Fruit fly (Drosophila melanogaster): ENCODE data around the gene CG7164.
A peak's percentile ranks its signal among the peaks of the same experiment; 100 is the strongest.

The CG7164 gene

dm6 chr2L:7828231-7828630 is 47.0 kb downstream of the CG7164 start (continued):
- TF ChIP-seq Ets21C (GFP tag; optimal IDR thresholded peaks at IDR 0.05) = no peak
- TF ChIP-seq ss (GFP tag; optimal IDR thresholded peaks at IDR 0.05) = peak; percentile 39 to 59
- peak; percentile 30 for TF ChIP-seq CG9139 (GFP tag; optimal IDR thresholded peaks at IDR 0.05)
- TF ChIP-seq CG8632 (GFP tag; optimal IDR thresholded peaks at IDR 0.05) = no peak
- TF ChIP-seq Eip78C (GFP tag) = peak; percentile 77
- peak; percentile 31 for TF ChIP-seq Lpt (GFP tag; optimal IDR thresholded peaks at IDR 0.05)
- no peak for TF ChIP-seq fd85E (GFP tag; optimal IDR thresholded peaks at IDR 0.05)
- TF ChIP-seq Sox15 (GFP tag; optimal IDR thresholded peaks at IDR 0.05) = no peak
- peak; percentile 76 for TF ChIP-seq CG6163 (GFP tag; IDR thresholded peaks at IDR 0.05)
- no peak for TF ChIP-seq dac (GFP tag; optimal IDR thresholded peaks at IDR 0.05)
- TF ChIP-seq topi (GFP tag; optimal IDR thresholded peaks at IDR 0.05) = peak; percentile 36
- no peak for TF ChIP-seq CG10631 (GFP tag; optimal IDR thresholded peaks at IDR 0.05)
- TF ChIP-seq Gug (GFP tag; IDR thresholded peaks at IDR 0.05) = peak; percentile 30; the same call in 1 of the 2 replicates
- TF ChIP-seq Eip93F (GFP tag; optimal IDR thresholded peaks at IDR 0.05) = no peak
- TF ChIP-seq dsx (GFP tag; optimal IDR thresholded peaks at IDR 0.05; ENCODE audit: poor library complexity, severe bottlenecking) = peak; percentile 25
- peak; percentile 88 for TF ChIP-seq fkh (GFP tag; optimal IDR thresholded peaks at IDR 0.05)
- peak; percentile 53; the same call in 1 of the 2 replicates for TF ChIP-seq CG15336 (GFP tag; IDR thresholded peaks at IDR 0.05)
- peak; percentile 25 for TF ChIP-seq CG16779 (tag; optimal IDR thresholded peaks at IDR 0.05)
- TF ChIP-seq Ets96B (tag; optimal IDR thresholded peaks at IDR 0.05) = peak; percentile 8
- peak; percentile 40 for TF ChIP-seq CG32006 (GFP tag; optimal IDR thresholded peaks at IDR 0.05)
- peak; percentile 28 for TF ChIP-seq Met (GFP tag; optimal IDR thresholded peaks at IDR 0.05)
- peak; percentile 29; the same call in 1 of the 3 replicates for TF ChIP-seq CG8119 (GFP tag; IDR thresholded peaks at IDR 0.05)
- TF ChIP-seq CG1621 (tag; optimal IDR thresholded peaks at IDR 0.05) = peak; percentile 8

DNA sequence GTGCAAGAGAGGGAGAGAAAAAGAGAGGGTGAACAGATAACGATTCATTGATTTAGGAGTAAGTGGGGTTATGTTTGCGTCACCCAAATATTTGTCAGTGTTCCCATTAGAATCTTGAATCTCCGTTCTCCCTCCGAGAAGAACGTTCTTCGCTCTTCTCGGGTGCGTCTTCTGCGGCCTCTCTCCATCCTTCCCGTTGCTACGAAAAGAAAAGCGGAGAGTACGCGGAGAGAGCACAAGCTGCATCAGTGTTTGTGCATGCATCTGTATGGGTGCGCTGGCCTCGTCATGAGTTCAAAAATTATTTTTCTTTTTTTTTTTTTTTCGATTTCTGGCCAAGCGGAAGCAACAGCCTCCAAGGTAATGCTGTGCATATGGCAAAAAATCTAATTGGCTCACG is 47.6 kb downstream of the CG7164 start:
- TF ChIP-seq svp (GFP tag) (peak; percentile 53), dsx (GFP tag; optimal IDR thresholded peaks at IDR 0.05; ENCODE audit: poor library complexity, severe bottlenecking) (no peak), Hr4 (GFP tag; optimal IDR thresholded peaks at IDR 0.05) (no peak), Hr39 (GFP tag; optimal IDR thresholded peaks at IDR 0.05) (no peak), eg (GFP tag; IDR thresholded peaks at IDR 0.05) (peak; percentile 16; the same call in 1 of the 3 replicates), fkh (GFP tag; optimal IDR thresholded peaks at IDR 0.05) (peak; percentile 42), salr (GFP tag; optimal IDR thresholded peaks at IDR 0.05) (no peak), esn (GFP tag; optimal IDR thresholded peaks at IDR 0.05) (peak; percentile 20), CG15336 (GFP tag; IDR thresholded peaks at IDR 0.05) (peak; percentile 29; the same call in 1 of the 2 replicates), spab (GFP tag; optimal IDR thresholded peaks at IDR 0.05) (no peak), CG6276 (GFP tag; optimal IDR thresholded peaks at IDR 0.05) (peak; percentile 32), dac (GFP tag; optimal IDR thresholded peaks at IDR 0.05) (no peak), CG6163 (GFP tag; IDR thresholded peaks at IDR 0.05) (peak; percentile 60), vri (GFP tag; optimal IDR thresholded peaks at IDR 0.05) (no peak), CG6854 (GFP tag; optimal IDR thresholded peaks at IDR 0.05) (no peak), CG8632 (GFP tag; optimal IDR thresholded peaks at IDR 0.05) (no peak), CG8119 (GFP tag; IDR thresholded peaks at IDR 0.05) (0 out of 3 replicates have a peak, but pooled peaks have one; percentile 27), Sox15 (GFP tag; optimal IDR thresholded peaks at IDR 0.05) (no peak), Eip78C (GFP tag) (peak; percentile 66), CG4318 (GFP tag; optimal IDR thresholded peaks at IDR 0.05) (no peak), Lpt (GFP tag; optimal IDR thresholded peaks at IDR 0.05) (no peak)
